Worm (Caenorhabditis elegans): ENCODE results near the gene nlp-80.

Gene nlp-80

DNA sequence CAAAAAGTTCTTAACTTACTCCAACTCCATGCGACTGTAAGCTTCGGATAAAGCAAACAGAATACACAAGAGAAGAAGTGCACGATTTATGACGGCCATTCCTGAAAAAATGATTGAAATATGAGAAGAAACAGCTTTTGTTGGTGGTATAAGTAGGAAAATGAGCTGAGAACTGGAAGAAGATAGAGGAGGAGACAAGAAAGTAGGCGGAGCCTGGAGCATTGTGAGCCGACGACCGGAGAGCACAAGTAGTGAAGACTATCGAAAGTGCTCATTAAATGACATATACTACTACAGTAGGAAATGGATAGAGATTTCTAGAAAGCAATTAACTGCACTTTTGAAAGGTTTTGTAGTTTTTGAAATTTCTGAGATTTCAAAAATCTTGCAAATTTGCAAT lies at the start of gene nlp-80:
Gene nlp-80, minus strand, starts transcription at position 101 of the 400 bp plus-strand sequence.
- no peak for TF ChIP-seq elt-4 (tag; optimal IDR thresholded peaks at IDR 0.05)
- TF ChIP-seq lim-6 (tag; optimal IDR thresholded peaks at IDR 0.05) = no peak

DNA sequence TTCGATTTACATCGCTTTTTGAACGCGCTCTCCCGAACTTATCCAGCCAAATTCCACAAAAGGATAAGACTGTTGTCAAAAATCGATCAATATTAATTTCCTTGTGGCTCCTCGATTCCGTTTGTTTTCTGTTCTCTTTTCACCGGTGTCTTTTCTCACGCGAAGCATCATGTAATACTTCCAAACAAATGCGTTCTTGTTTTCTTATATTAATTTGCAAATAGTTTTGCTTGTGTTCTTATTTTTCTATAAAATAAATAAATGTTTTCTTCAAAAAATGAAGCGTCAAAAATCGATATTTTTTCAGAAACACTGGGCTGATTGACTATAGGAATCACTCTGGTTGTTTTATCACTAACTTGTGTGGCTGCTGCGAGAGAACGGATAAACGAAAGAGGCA lies 48.2 kb upstream of the nlp-80 start, which contains the start of gene math-33:
Gene math-33, plus strand, starts transcription at position 301 of the 400 bp plus-strand sequence.
- TF ChIP-seq mec-3 (tag; optimal IDR thresholded peaks at IDR 0.05; ENCODE audit: borderline replicate concordance) = no peak
- TF ChIP-seq fkh-6 (tag; optimal IDR thresholded peaks at IDR 0.05) = no peak
- TF ChIP-seq eyg-1 (tag; optimal IDR thresholded peaks at IDR 0.05) = no peak
- TF ChIP-seq tbx-2 (tag; optimal IDR thresholded peaks at IDR 0.05) = no peak
- TF ChIP-seq lim-6 (tag; optimal IDR thresholded peaks at IDR 0.05) = no peak
- no peak for TF ChIP-seq nfya-1 (tag; optimal IDR thresholded peaks at IDR 0.05)
- no peak for TF ChIP-seq elt-4 (tag; optimal IDR thresholded peaks at IDR 0.05)
- TF ChIP-seq ceh-24 (tag; optimal IDR thresholded peaks at IDR 0.05) = no peak
- no peak for TF ChIP-seq hlh-30 (tag; optimal IDR thresholded peaks at IDR 0.05; ENCODE audit: insufficient read depth)
- TF ChIP-seq ceh-22 (tag; optimal IDR thresholded peaks at IDR 0.05) = no peak
- no peak for TF ChIP-seq gmeb-2 (tag; optimal IDR thresholded peaks at IDR 0.05)
- no peak for TF ChIP-seq hlh-8 (tag; optimal IDR thresholded peaks at IDR 0.05)
- TF ChIP-seq ahr-1 (tag; optimal IDR thresholded peaks at IDR 0.05) = no peak
- TF ChIP-seq ceh-2 (tag; optimal IDR thresholded peaks at IDR 0.05) = no peak
- TF ChIP-seq ceh-9 (tag; optimal IDR thresholded peaks at IDR 0.05) = no peak
- no peak for TF ChIP-seq unc-3 (GFP tag; conservative IDR thresholded peaks at IDR 0.05)
- no peak for TF ChIP-seq unc-3 (tag; optimal IDR thresholded peaks at IDR 0.05)
- no peak for TF ChIP-seq dmd-4 (tag; optimal IDR thresholded peaks at IDR 0.05; ENCODE audit: borderline replicate concordance)
- TF ChIP-seq che-1 (tag; optimal IDR thresholded peaks at IDR 0.05) = no peak
- TF ChIP-seq ceh-14 (tag; optimal IDR thresholded peaks at IDR 0.05) = no peak

- TF ChIP-seq C38D4.7 (GFP tag; optimal IDR thresholded peaks at IDR 0.05) (peak; percentile 71), lim-6 (tag; optimal IDR thresholded peaks at IDR 0.05) (peak; percentile 49), hlh-8 (tag; optimal IDR thresholded peaks at IDR 0.05) (peak; percentile 68), ttx-3 (tag; optimal IDR thresholded peaks at IDR 0.05) (peak; percentile 81), ceh-34 (tag; optimal IDR thresholded peaks at IDR 0.05) (peak; percentile 84), ceh-19 (GFP tag; optimal IDR thresholded peaks at IDR 0.05) (peak; percentile 82), pat-9 (tag; optimal IDR thresholded peaks at IDR 0.05) (peak; percentile 75), pax-1 (tag; optimal IDR thresholded peaks at IDR 0.05) (peak; percentile 63), ceh-48 (tag; optimal IDR thresholded peaks at IDR 0.05) (peak; percentile 51), unc-55 (GFP tag; optimal IDR thresholded peaks at IDR 0.05) (no peak), F13H6.1 (tag; optimal IDR thresholded peaks at IDR 0.05) (peak; percentile 63), pqm-1 (tag; optimal IDR thresholded peaks at IDR 0.05) (no peak), lin-11 (tag; optimal IDR thresholded peaks at IDR 0.05) (peak; percentile 54), ets-4 (tag; optimal IDR thresholded peaks at IDR 0.05) (peak; percentile 31), pha-4 (tag; optimal IDR thresholded peaks at IDR 0.05) (no peak), hlh-13 (GFP tag; optimal IDR thresholded peaks at IDR 0.05) (peak; percentile 18), ceh-9 (tag; optimal IDR thresholded peaks at IDR 0.05) (no peak), ceh-45 (GFP tag; IDR thresholded peaks at IDR 0.05) (peak; percentile 24; the same call in 1 of the 2 replicates), sdc-2 (tag; optimal IDR thresholded peaks at IDR 0.05) (peak; percentile 60), pag-3 (tag; optimal IDR thresholded peaks at IDR 0.05; ENCODE audit: borderline replicate concordance) (no peak), unc-42 (tag; optimal IDR thresholded peaks at IDR 0.05) (no peak), hlh-6 (tag; optimal IDR thresholded peaks at IDR 0.05) (peak; percentile 72), gmeb-2 (tag; optimal IDR thresholded peaks at IDR 0.05) (peak; percentile 69), ref-2 (tag; optimal IDR thresholded peaks at IDR 0.05) (peak; percentile 84), nhr-11 (tag; optimal IDR thresholded peaks at IDR 0.05) (no peak), ceh-31 (tag; optimal IDR thresholded peaks at IDR 0.05) (peak; percentile 70), ama-1 (optimal IDR thresholded peaks at IDR 0.05) (no peak), unc-86 (tag; optimal IDR thresholded peaks at IDR 0.05) (peak; percentile 74), dmd-4 (tag; optimal IDR thresholded peaks at IDR 0.05; ENCODE audit: borderline replicate concordance) (peak; percentile 32), C08G9.2 (tag; optimal IDR thresholded peaks at IDR 0.05) (peak; percentile 62), hlh-15 (tag; optimal IDR thresholded peaks at IDR 0.05) (peak; percentile 75), nfya-1 (tag; optimal IDR thresholded peaks at IDR 0.05) (peak; percentile 73), elt-2 (tag; optimal IDR thresholded peaks at IDR 0.05) (peak; percentile 90), ceh-18 (tag; optimal IDR thresholded peaks at IDR 0.05) (peak; percentile 52), fkh-10 (GFP tag; optimal IDR thresholded peaks at IDR 0.05) (no peak)
Observed at ce11 chrV:11113041-11113574, 47.7 kb upstream of the nlp-80 start, which contains the start of gene erfa-3. erfa-3 (minus strand) TSS chrV:11113091.

All from whole organism, late embryonic.